Worm (Caenorhabditis elegans) whole organism, L3 larva: Measurements from ENCODE around the gene ZK616.1.

Source experiments
- ceh-16 ChIP-seq: sonication (generic microtip); optimal IDR thresholded peaks from 2 replicates; lab custom pipeline; 2017; ENCODE audit warnings: missing biosample characterization, missing genetic modification characterization
- egl-27 ChIP-seq: sonication (generic microtip); optimal IDR thresholded peaks from 4 replicates; lab custom pipeline; 2017; ENCODE audit warnings: missing biosample characterization, missing genetic modification reagents, missing genetic modification characterization
- elt-2 ChIP-seq: sonication (generic microtip); optimal IDR thresholded peaks from 2 replicates; lab custom pipeline; 2016; ENCODE audit warnings: missing genetic modification reagents, mild to moderate bottlenecking, missing genetic modification characterization, missing compliant biosample characterization
- eor-1 ChIP-seq, 2 experiments: fragments of 150-350 bp; optimal IDR thresholded peaks; 2 replicates each; lab custom pipeline; 2014 to 2018; ENCODE audit warnings: missing biosample characterization in 2 of 2, missing genetic modification characterization in 2 of 2
- lin-39 ChIP-seq: fragments of 150-350 bp; optimal IDR thresholded peaks from 2 replicates; lab custom pipeline; 2018; ENCODE audit warnings: missing biosample characterization, missing genetic modification reagents, missing genetic modification characterization
- mdl-1 ChIP-seq: fragments of 150-350 bp; optimal IDR thresholded peaks from 2 replicates; lab custom pipeline; 2014; ENCODE audit warnings: missing biosample characterization, missing genetic modification characterization
- pha-4 ChIP-seq: fragments of 150-350 bp; optimal IDR thresholded peaks from 2 replicates; lab custom pipeline; 2014; ENCODE audit warnings: missing biosample characterization, missing genetic modification reagents, missing genetic modification characterization
- skn-1 ChIP-seq: fragments of 150-350 bp; optimal IDR thresholded peaks from 2 replicates; lab custom pipeline; 2014; ENCODE audit warnings: missing biosample characterization, missing genetic modification characterization
- snpc-4 ChIP-seq: fragments of 150-350 bp; optimal IDR thresholded peaks from 2 replicates; lab custom pipeline; 2014; ENCODE audit warnings: missing biosample characterization, missing genetic modification characterization
- unc-62 ChIP-seq: fragments of 150-350 bp; sonication (generic microtip); optimal IDR thresholded peaks from 4 replicates; lab custom pipeline; 2014; ENCODE audit warnings: missing biosample characterization, missing genetic modification reagents, missing genetic modification characterization
- ztf-11 ChIP-seq: fragments of 150-350 bp; optimal IDR thresholded peaks from 2 replicates; lab custom pipeline; 2014; ENCODE audit warnings: missing biosample characterization, missing genetic modification characterization

DNA sequence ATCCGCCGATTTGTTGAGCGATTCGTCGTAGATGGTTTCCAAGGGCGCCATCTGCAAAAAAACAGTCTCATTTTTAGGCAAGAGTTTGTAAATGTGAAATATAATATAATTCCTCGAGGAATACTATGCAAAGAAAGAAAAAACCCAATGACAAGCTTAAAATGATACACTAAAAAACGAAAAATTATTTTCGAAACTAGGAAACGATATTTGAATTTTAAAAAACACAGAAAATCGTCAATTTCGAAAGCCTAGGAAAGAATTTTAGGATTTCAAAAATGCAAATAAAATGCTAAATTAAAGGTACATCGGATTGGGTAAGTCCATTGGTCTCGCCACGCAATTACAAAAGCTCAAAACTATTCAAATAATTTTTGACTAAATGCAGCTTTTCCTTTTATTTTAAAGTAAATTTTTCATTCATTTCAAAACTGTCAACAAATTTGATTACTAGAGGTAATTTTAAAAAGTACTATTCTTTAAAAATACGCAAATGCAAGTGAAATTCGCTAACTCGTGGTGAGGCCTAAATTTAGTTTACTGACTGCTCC lies 9.1 kb upstream of the ZK616.1 start, which contains the start of the genes htp-1 and ZK616.5:
- no peak for TF ChIP-seq egl-27
- no peak for TF ChIP-seq ztf-11 (tag; lab: Kevin White, UChicago)
- no peak for TF ChIP-seq unc-62 (GFP tag; lab: Kevin White, UChicago)
- TF ChIP-seq mdl-1 (tag; lab: Kevin White, UChicago) = no peak
- no peak for TF ChIP-seq ceh-16
- no peak for TF ChIP-seq lin-39 (tag; lab: Kevin White, UChicago)
- no peak for TF ChIP-seq snpc-4 (tag; lab: Kevin White, UChicago)
- no peak for TF ChIP-seq eor-1 (tag; optimal IDR thresholded peaks at IDR 0.05; lab: Kevin White, UChicago)
- TF ChIP-seq elt-2 (tag; lab: Kevin White, UChicago) = no peak
- no peak for TF ChIP-seq skn-1 (tag; lab: Kevin White, UChicago)
- TF ChIP-seq pha-4 = no peak
